Fruit fly (Drosophila melanogaster): ENCODE results near the gene CG42764.
"Not testable (repeated sequence)": the region's sequence is repeated elsewhere in the genome, so short reads cannot be mapped to it uniquely, and the experiment has no call there.

Gene CG42764

DNA sequence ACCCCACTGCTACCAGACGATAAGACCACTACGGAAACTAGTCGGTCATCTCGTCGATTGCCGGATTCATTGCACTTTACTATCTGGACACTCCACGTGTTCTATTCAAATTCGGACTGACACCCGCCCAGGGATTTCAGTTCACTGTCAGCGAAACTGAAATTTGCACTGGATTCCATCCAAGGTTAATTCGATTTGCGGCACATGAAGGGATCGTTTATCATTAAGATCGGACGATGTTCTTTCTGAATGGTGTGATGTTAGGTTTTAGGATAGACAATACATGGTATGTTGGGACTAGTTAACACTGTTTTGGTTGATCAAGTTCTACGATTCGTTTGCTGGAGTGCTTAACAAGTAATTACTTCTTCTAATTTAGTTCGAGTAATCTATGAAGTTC is at the start of gene CG42764:
TSS of gene CG42764 (minus strand) at position 101 of the 400 bp plus-strand sequence.
- TF ChIP-seq EcR (GFP tag; optimal IDR thresholded peaks at IDR 0.05) (no peak), psq (optimal IDR thresholded peaks at IDR 0.05) (no peak), usp (GFP tag; optimal IDR thresholded peaks at IDR 0.05) (no peak), CG8478 (optimal IDR thresholded peaks at IDR 0.05) (no peak), pan (optimal IDR thresholded peaks at IDR 0.05) (no peak), Dll (optimal IDR thresholded peaks at IDR 0.05) (no peak)

DNA sequence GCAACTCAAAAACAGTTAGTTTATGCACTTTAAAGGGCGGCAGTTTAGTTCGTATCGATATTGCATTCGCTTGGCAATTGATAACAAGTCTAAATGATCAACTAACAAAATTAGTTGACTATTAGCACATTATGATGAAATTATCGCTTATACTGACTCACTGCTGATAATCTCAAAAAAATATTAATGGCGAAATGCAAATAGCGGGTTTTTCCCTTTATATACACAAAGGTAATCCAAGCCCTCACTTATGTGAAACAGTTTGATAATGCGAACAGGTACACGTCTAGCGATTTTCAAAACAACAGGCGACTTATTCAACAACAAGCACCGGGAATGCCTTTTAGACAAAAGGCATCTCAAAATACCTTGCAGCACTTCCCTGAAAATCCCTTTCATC is 48.3 kb upstream of the CG42764 start:
- TF ChIP-seq EcR (GFP tag; optimal IDR thresholded peaks at IDR 0.05) (no peak), psq (optimal IDR thresholded peaks at IDR 0.05) (no peak), Dll (optimal IDR thresholded peaks at IDR 0.05) (no peak), CG8478 (optimal IDR thresholded peaks at IDR 0.05) (no peak), pan (optimal IDR thresholded peaks at IDR 0.05) (no peak), usp (GFP tag; optimal IDR thresholded peaks at IDR 0.05) (no peak)

DNA sequence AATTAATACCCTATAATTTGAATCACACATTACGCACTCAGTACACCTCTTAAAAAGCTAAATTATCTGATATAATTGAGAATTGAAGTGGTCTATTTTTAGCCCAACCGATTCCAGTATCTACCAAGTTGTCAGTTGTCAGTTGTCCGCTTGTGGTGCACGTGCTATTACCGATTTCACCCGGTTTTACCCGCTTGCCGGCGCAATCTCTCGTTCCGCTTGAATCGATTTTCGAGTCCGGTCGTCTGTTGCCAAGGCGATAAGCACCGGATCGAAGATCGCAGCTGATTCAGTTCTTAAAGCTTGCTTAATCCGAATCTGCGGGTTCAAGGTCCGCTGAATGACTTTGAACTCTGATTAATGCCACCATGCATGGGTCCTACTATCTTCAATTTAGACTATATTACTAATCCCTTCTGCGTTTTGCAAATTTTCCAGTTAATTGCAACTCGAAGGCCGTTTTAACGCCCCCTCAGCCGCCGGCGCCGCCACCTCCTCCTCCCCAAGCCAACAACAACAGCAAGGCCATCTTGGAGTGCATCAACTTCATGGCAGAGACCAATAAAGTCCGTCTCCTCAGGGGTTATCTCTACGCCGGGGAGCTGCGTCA is 45.8 kb upstream of the CG42764 start:
- no peak for TF ChIP-seq CG8478 (optimal IDR thresholded peaks at IDR 0.05)
- TF ChIP-seq pan (optimal IDR thresholded peaks at IDR 0.05): no peak
- no peak for TF ChIP-seq usp (GFP tag; optimal IDR thresholded peaks at IDR 0.05)
- no peak for TF ChIP-seq Dll (optimal IDR thresholded peaks at IDR 0.05)
- no peak for TF ChIP-seq psq (optimal IDR thresholded peaks at IDR 0.05)
- TF ChIP-seq EcR (GFP tag; optimal IDR thresholded peaks at IDR 0.05): no peak

DNA sequence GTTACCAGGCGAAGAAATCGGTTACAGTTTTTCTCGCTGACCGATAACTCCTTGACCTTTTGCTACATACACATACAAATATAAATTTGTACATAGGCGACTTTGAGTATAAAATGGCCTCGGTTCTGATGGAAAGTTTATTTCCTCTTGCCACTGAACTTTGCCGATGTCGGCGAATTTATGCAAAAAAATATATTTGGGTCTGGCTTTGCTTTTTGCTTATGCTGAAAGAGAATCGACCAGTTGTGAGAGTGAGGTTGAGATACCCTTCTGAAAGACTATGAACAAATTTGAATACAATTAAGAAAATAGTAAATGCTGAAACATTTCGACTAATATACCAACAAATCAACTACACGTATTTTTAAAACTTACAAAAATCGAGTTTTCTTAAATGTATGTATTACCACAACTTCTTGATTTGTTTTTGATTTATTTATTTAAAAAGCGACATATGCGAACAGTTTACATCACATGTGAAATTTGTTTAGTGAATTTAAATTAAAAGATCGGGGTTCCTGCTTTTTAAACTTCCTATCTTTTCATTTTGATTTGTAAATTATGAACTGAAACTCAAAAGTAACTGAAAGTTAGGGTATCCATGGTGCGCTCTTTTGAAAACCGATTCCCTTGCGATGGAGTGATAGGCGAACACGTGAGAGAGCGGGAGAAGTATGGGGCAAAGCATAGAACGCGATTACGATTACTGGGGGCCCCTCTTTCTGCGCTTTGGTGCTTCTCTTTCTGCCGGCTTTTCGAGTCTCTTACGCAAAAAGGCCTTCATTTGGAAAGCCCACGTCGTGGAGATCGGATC is 43.5 kb upstream of the CG42764 start:
- no peak for TF ChIP-seq CG8478 (optimal IDR thresholded peaks at IDR 0.05)
- no peak for TF ChIP-seq usp (GFP tag; optimal IDR thresholded peaks at IDR 0.05)
- no peak for TF ChIP-seq Dll (optimal IDR thresholded peaks at IDR 0.05)
- TF ChIP-seq psq (optimal IDR thresholded peaks at IDR 0.05): no peak
- no peak for TF ChIP-seq EcR (GFP tag; optimal IDR thresholded peaks at IDR 0.05)

DNA sequence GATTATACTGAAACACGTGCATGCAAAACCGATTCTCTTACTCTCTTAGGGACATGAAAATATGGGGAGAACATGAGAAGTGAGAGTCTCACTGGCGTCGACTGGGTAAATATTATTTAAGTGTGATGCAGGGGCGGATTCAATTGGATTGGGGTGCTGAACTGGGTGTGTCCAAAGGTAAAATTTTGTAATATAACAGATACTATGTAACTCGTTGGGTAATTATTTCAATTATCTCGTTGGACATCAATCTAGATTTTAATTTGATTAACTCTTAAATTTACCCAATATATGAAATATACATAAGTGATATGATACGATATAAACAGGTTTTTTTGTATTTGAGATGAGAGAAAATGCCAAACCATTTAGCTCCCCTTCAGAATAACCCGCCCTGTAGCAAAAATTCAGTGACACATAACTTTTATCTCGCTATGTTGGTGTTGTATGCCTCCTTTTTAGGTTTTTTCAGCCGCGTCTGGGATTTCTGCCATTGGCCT is 42.3 kb upstream of the CG42764 start:
- TF ChIP-seq CG8478 (optimal IDR thresholded peaks at IDR 0.05) (no peak), Dll (optimal IDR thresholded peaks at IDR 0.05) (no peak), usp (GFP tag; optimal IDR thresholded peaks at IDR 0.05) (no peak), EcR (GFP tag; optimal IDR thresholded peaks at IDR 0.05) (no peak), pan (optimal IDR thresholded peaks at IDR 0.05) (no peak), psq (optimal IDR thresholded peaks at IDR 0.05) (no peak)

- TF ChIP-seq EcR (GFP tag; optimal IDR thresholded peaks at IDR 0.05) (no peak), Dll (optimal IDR thresholded peaks at IDR 0.05) (no peak), CG8478 (optimal IDR thresholded peaks at IDR 0.05) (no peak), usp (GFP tag; optimal IDR thresholded peaks at IDR 0.05) (no peak), psq (optimal IDR thresholded peaks at IDR 0.05) (no peak), pan (optimal IDR thresholded peaks at IDR 0.05) (no peak)
Measured at dm6 chr3L:20507552-20507951, 41.7 kb upstream of the CG42764 start.

- no peak for TF ChIP-seq EcR (GFP tag; optimal IDR thresholded peaks at IDR 0.05)
- no peak for TF ChIP-seq CG8478 (optimal IDR thresholded peaks at IDR 0.05)
- no peak for TF ChIP-seq psq (optimal IDR thresholded peaks at IDR 0.05)
- no peak for TF ChIP-seq pan (optimal IDR thresholded peaks at IDR 0.05)
- TF ChIP-seq Dll (optimal IDR thresholded peaks at IDR 0.05): no peak
- no peak for TF ChIP-seq usp (GFP tag; optimal IDR thresholded peaks at IDR 0.05)
Measured at dm6 chr3L:20505732-20506131, 39.9 kb upstream of the CG42764 start, which contains the start of gene CG5078. Gene CG5078, plus strand, starts transcription at chr3L:20506032.

dm6 chr3L:20503886-20504285 is 38.0 kb upstream of the CG42764 start, which contains the start of gene CG17637:
Gene CG17637, plus strand, starts transcription at chr3L:20504186.
- not testable (repeated sequence) for TF ChIP-seq CG8478 (optimal IDR thresholded peaks at IDR 0.05); pan (optimal IDR thresholded peaks at IDR 0.05); EcR (GFP tag; optimal IDR thresholded peaks at IDR 0.05)

DNA sequence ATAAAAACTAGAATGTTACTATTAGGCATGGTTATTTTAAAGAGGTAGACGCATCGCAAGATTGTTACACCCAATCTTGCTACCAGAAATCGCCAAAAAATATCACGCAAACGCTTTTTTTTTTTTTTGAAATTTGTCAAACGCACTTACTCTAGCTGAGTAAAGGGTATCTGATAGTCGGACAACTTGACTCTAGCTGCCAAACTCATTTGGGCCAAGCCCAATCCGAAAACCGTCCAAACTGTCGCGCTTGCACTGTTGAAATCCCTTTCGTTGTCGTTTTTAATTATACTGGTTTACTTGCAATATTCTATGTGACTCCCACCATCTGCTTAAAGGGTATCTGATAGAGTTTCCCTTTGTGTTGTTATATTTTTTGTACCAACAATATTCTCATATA is 37.4 kb upstream of the CG42764 start:
- TF ChIP-seq usp (GFP tag; optimal IDR thresholded peaks at IDR 0.05) (no peak), psq (optimal IDR thresholded peaks at IDR 0.05) (no peak), CG8478 (optimal IDR thresholded peaks at IDR 0.05) (no peak)

- TF ChIP-seq CG8478 (optimal IDR thresholded peaks at IDR 0.05); pan (optimal IDR thresholded peaks at IDR 0.05); usp (GFP tag; optimal IDR thresholded peaks at IDR 0.05): not testable (repeated sequence)
Measured at dm6 chr3L:20499536-20499935, 33.7 kb upstream of the CG42764 start, which contains the start of gene CG18281. Gene CG18281, plus strand, starts transcription at chr3L:20499836.

dm6 chr3L:20498204-20498603 is 32.4 kb upstream of the CG42764 start:
- TF ChIP-seq usp (GFP tag; optimal IDR thresholded peaks at IDR 0.05) (no peak), CG8478 (optimal IDR thresholded peaks at IDR 0.05) (no peak), Dll (optimal IDR thresholded peaks at IDR 0.05) (no peak), EcR (GFP tag; optimal IDR thresholded peaks at IDR 0.05) (no peak), pan (optimal IDR thresholded peaks at IDR 0.05) (no peak), psq (optimal IDR thresholded peaks at IDR 0.05) (no peak)
